Worm (Caenorhabditis elegans) whole organism, L3 larva: ENCODE results near the gene C55C3.73.

Experiments
- R02D3.7 ChIP-seq: fragments of 150-350 bp; optimal IDR thresholded peaks from 2 replicates; lab custom pipeline; 2014; ENCODE audit warnings: missing biosample characterization, missing genetic modification characterization
- ZK546.5 ChIP-seq: sonication (generic microtip); optimal IDR thresholded peaks from 2 replicates; lab custom pipeline; 2017; ENCODE audit warnings: missing biosample characterization, missing genetic modification characterization
- aly-2 ChIP-seq: fragments of 150-350 bp; optimal IDR thresholded peaks from 2 replicates; lab custom pipeline; 2014; ENCODE audit warnings: missing biosample characterization, missing genetic modification characterization
- ama-1 ChIP-seq: fragments of 150-350 bp; optimal IDR thresholded peaks from 2 replicates; lab custom pipeline; 2018
- ceh-16 ChIP-seq: sonication (generic microtip); optimal IDR thresholded peaks from 2 replicates; lab custom pipeline; 2017; ENCODE audit warnings: missing biosample characterization, missing genetic modification characterization
- ceh-28 ChIP-seq: fragments of 150-350 bp; optimal IDR thresholded peaks from 2 replicates; lab custom pipeline; 2014; ENCODE audit warnings: missing biosample characterization, missing genetic modification reagents, missing genetic modification characterization
- ceh-82 ChIP-seq: fragments of 150-350 bp; optimal IDR thresholded peaks from 2 replicates; lab custom pipeline; 2014; ENCODE audit warnings: missing biosample characterization, missing genetic modification characterization
- ceh-9 ChIP-seq: sonication (generic microtip); optimal IDR thresholded peaks from 2 replicates; lab custom pipeline; 2018; ENCODE audit warnings: missing biosample characterization, missing genetic modification characterization
- daf-12 ChIP-seq: fragments of 150-350 bp; optimal IDR thresholded peaks from 2 replicates; lab custom pipeline; 2014; ENCODE audit warnings: missing biosample characterization, missing genetic modification reagents, missing genetic modification characterization
- egl-27 ChIP-seq: sonication (generic microtip); optimal IDR thresholded peaks from 4 replicates; lab custom pipeline; 2017; ENCODE audit warnings: missing biosample characterization, missing genetic modification reagents, missing genetic modification characterization
- egl-5 ChIP-seq: fragments of 150-350 bp; optimal IDR thresholded peaks from 2 replicates; lab custom pipeline; 2017; ENCODE audit warnings: missing biosample characterization, missing genetic modification reagents, missing genetic modification characterization, inconsistent platforms
- elt-1 ChIP-seq: fragments of 150-350 bp; optimal IDR thresholded peaks from 2 replicates; lab custom pipeline; 2014; ENCODE audit warnings: missing biosample characterization, missing genetic modification characterization
- elt-2 ChIP-seq: sonication (generic microtip); optimal IDR thresholded peaks from 2 replicates; lab custom pipeline; 2016; ENCODE audit warnings: missing genetic modification reagents, mild to moderate bottlenecking, missing genetic modification characterization, missing compliant biosample characterization
- elt-3 ChIP-seq, 3 experiments: fragments of 150-350 bp in 1 of 3; sonication (generic microtip) in 2 of 3; optimal IDR thresholded peaks; 2 replicates in 2 of 3; 4 replicates in 1 of 3; lab custom pipeline; 2014 to 2017; ENCODE audit warnings: missing biosample characterization in 3 of 3, missing genetic modification characterization in 3 of 3
- eor-1 ChIP-seq, 2 experiments: fragments of 150-350 bp; optimal IDR thresholded peaks; 2 replicates each; lab custom pipeline; 2014 to 2018; ENCODE audit warnings: missing biosample characterization in 2 of 2, missing genetic modification characterization in 2 of 2
- fkh-10 ChIP-seq: sonication (generic microtip); optimal IDR thresholded peaks from 2 replicates; lab custom pipeline; 2017; ENCODE audit warnings: missing biosample characterization, missing genetic modification reagents, missing genetic modification characterization
- fkh-2 ChIP-seq: fragments of 150-350 bp; optimal IDR thresholded peaks from 2 replicates; lab custom pipeline; 2014; ENCODE audit warnings: missing biosample characterization, missing genetic modification reagents, missing genetic modification characterization
- fos-1 ChIP-seq: fragments of 150-350 bp; optimal IDR thresholded peaks from 2 replicates; lab custom pipeline; 2014; ENCODE audit warnings: missing biosample characterization, missing genetic modification characterization
- hmg-11 ChIP-seq: sonication (generic microtip); optimal IDR thresholded peaks from 2 replicates; lab custom pipeline; 2016; ENCODE audit warnings: missing genetic modification characterization, missing compliant biosample characterization
- jun-1 ChIP-seq: fragments of 150-350 bp; optimal IDR thresholded peaks from 2 replicates; lab custom pipeline; 2014; ENCODE audit warnings: missing biosample characterization, missing genetic modification reagents, missing genetic modification characterization
- lin-15B ChIP-seq: fragments of 150-350 bp; optimal IDR thresholded peaks from 2 replicates; lab custom pipeline; 2014; ENCODE audit warnings: missing biosample characterization, missing genetic modification characterization
- lin-39 ChIP-seq: fragments of 150-350 bp; optimal IDR thresholded peaks from 2 replicates; lab custom pipeline; 2018; ENCODE audit warnings: missing biosample characterization, missing genetic modification reagents, missing genetic modification characterization
- lsy-12 ChIP-seq: sonication (generic microtip); optimal IDR thresholded peaks from 2 replicates; lab custom pipeline; 2016; ENCODE audit warnings: mild to moderate bottlenecking, missing genetic modification characterization, missing compliant biosample characterization
- mdl-1 ChIP-seq: fragments of 150-350 bp; optimal IDR thresholded peaks from 2 replicates; lab custom pipeline; 2014; ENCODE audit warnings: missing biosample characterization, missing genetic modification characterization
- mml-1 ChIP-seq: fragments of 150-350 bp; sonication (generic microtip); optimal IDR thresholded peaks from 3 replicates; lab custom pipeline; 2014; ENCODE audit warnings: missing biosample characterization, missing genetic modification characterization
- nfya-1 ChIP-seq: sonication (generic microtip); optimal IDR thresholded peaks from 2 replicates; lab custom pipeline; 2017; ENCODE audit warnings: missing genetic modification characterization, mild to moderate bottlenecking, missing compliant biosample characterization, antibody characterized with exemption, moderate library complexity; ENCODE audit not compliant: insufficient read depth
- nhr-11 ChIP-seq: fragments of 150-350 bp; optimal IDR thresholded peaks from 2 replicates; lab custom pipeline; 2014; ENCODE audit warnings: missing biosample characterization, missing genetic modification characterization
- nhr-12 ChIP-seq: fragments of 150-350 bp; optimal IDR thresholded peaks from 2 replicates; lab custom pipeline; 2014; ENCODE audit warnings: missing biosample characterization, missing genetic modification characterization
- nhr-23 ChIP-seq: fragments of 150-350 bp; optimal IDR thresholded peaks from 2 replicates; lab custom pipeline; 2014; ENCODE audit warnings: missing biosample characterization, missing genetic modification reagents, missing genetic modification characterization
- nhr-237 ChIP-seq: fragments of 150-350 bp; optimal IDR thresholded peaks from 2 replicates; lab custom pipeline; 2014; ENCODE audit warnings: missing biosample characterization, missing genetic modification characterization
- nhr-25 ChIP-seq: sonication (generic microtip); optimal IDR thresholded peaks from 2 replicates; lab custom pipeline; 2017; ENCODE audit warnings: missing biosample characterization, missing genetic modification characterization
- nhr-28 ChIP-seq: fragments of 150-350 bp; optimal IDR thresholded peaks from 2 replicates; lab custom pipeline; 2014; ENCODE audit warnings: missing biosample characterization, missing genetic modification characterization
- nhr-43 ChIP-seq: sonication (generic microtip); optimal IDR thresholded peaks from 2 replicates; lab custom pipeline; 2016; ENCODE audit warnings: mild to moderate bottlenecking, missing genetic modification characterization, missing compliant biosample characterization; ENCODE audit not compliant: poor library complexity, severe bottlenecking
- nhr-67 ChIP-seq: fragments of 150-350 bp; optimal IDR thresholded peaks from 2 replicates; lab custom pipeline; 2014; ENCODE audit warnings: missing biosample characterization, missing genetic modification characterization
- nhr-76 ChIP-seq: fragments of 150-350 bp; sonication (generic microtip); optimal IDR thresholded peaks from 5 replicates; lab custom pipeline; 2014; ENCODE audit warnings: missing biosample characterization, missing genetic modification characterization
- nhr-77 ChIP-seq: fragments of 150-350 bp; optimal IDR thresholded peaks from 2 replicates; lab custom pipeline; 2014; ENCODE audit warnings: missing biosample characterization, missing genetic modification characterization
- pha-4 ChIP-seq: fragments of 150-350 bp; optimal IDR thresholded peaks from 2 replicates; lab custom pipeline; 2014; ENCODE audit warnings: missing biosample characterization, missing genetic modification reagents, missing genetic modification characterization
- pqm-1 ChIP-seq: fragments of 150-350 bp; optimal IDR thresholded peaks from 2 replicates; lab custom pipeline; 2017; ENCODE audit warnings: missing biosample characterization, missing genetic modification characterization, inconsistent platforms
- sea-2 ChIP-seq: fragments of 150-350 bp; sonication (generic microtip); optimal IDR thresholded peaks from 4 replicates; lab custom pipeline; 2014; ENCODE audit warnings: missing biosample characterization, missing genetic modification reagents, missing genetic modification characterization
- skn-1 ChIP-seq: fragments of 150-350 bp; optimal IDR thresholded peaks from 2 replicates; lab custom pipeline; 2014; ENCODE audit warnings: missing biosample characterization, missing genetic modification characterization
- snpc-4 ChIP-seq: fragments of 150-350 bp; optimal IDR thresholded peaks from 2 replicates; lab custom pipeline; 2014; ENCODE audit warnings: missing biosample characterization, missing genetic modification characterization
- tbx-2 ChIP-seq: sonication (generic microtip); optimal IDR thresholded peaks from 2 replicates; lab custom pipeline; 2016; ENCODE audit warnings: mild to moderate bottlenecking, missing genetic modification characterization, missing compliant biosample characterization
- unc-39 ChIP-seq: sonication (generic microtip); optimal IDR thresholded peaks from 4 replicates; lab custom pipeline; 2017; ENCODE audit warnings: missing biosample characterization, missing genetic modification characterization
- unc-62 ChIP-seq: fragments of 150-350 bp; sonication (generic microtip); optimal IDR thresholded peaks from 4 replicates; lab custom pipeline; 2014; ENCODE audit warnings: missing biosample characterization, missing genetic modification reagents, missing genetic modification characterization
- zag-1 ChIP-seq: fragments of 150-350 bp; optimal IDR thresholded peaks from 2 replicates; lab custom pipeline; 2014; ENCODE audit warnings: missing biosample characterization, missing genetic modification characterization
- ztf-11 ChIP-seq: fragments of 150-350 bp; optimal IDR thresholded peaks from 2 replicates; lab custom pipeline; 2014; ENCODE audit warnings: missing biosample characterization, missing genetic modification characterization
- ztf-4 ChIP-seq: fragments of 150-350 bp; optimal IDR thresholded peaks from 2 replicates; lab custom pipeline; 2014; ENCODE audit warnings: missing biosample characterization, missing genetic modification characterization

The C55C3.73 gene

DNA sequence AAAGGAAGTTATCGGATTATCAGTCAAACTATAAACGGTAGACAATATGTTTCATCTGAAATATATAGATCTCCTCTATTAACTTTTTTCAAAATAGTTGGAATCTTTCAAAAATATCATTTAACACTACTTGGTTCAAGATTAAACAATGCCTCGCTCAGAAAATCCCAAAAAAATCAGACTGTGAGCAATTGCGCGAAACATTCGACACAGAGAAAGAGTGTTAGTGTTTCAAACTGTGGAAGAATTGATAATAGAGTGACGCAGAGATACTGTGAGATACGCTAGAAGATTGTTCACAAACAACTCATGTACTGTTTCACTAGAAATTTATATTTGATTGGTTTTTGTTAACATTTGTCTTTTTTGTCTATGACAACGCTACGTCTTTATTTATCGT, 37.8 kb upstream of the C55C3.73 start, which contains the start of gene chil-11:
chil-11 (plus strand) TSS at position 301 of the 400 bp plus-strand sequence.
- TF ChIP-seq mml-1 (tag; lab: Kevin White, UChicago) (no peak), eor-1 (tag; optimal IDR thresholded peaks at IDR 0.05; lab: Kevin White, UChicago) (no peak), elt-3 (tag; optimal IDR thresholded peaks at IDR 0.05; lab: Kevin White, UChicago) (no peak), unc-39 (tag; lab: Kevin White, UChicago) (no peak), pha-4 (no peak), nhr-76 (tag; lab: Kevin White, UChicago) (no peak), snpc-4 (tag; lab: Kevin White, UChicago) (no peak), lsy-12 (tag; lab: Kevin White, UChicago) (no peak), sea-2 (GFP tag; lab: Kevin White, UChicago) (no peak), fkh-10 (GFP tag; lab: Kevin White, UChicago) (no peak), pqm-1 (tag; lab: Kevin White, UChicago) (no peak), ceh-16 (tag; lab: Kevin White, UChicago) (no peak), fkh-2 (no peak), nhr-12 (no peak), lin-15B (tag; lab: Kevin White, UChicago) (no peak), nhr-77 (tag; lab: Kevin White, UChicago) (no peak), nhr-28 (no peak), ztf-4 (no peak), ceh-28 (no peak)

DNA sequence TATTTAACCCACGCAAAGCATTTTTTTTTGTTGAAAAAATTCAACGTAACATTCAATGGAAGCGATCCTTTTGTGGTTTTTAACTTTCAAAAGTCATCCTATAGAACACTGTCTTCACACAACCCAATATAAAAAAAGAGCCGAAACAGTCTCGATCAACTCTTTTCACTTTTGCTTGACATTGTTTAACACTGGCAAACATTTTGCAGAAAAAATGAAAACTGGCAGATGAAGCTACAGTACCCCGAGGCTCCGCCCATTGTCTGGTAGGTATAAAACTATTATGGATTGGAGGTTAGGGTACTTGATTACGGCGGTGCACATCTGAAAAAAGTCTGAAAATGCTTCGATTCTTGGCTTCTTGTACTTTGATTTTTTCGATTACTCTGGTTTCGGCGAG, 31.5 kb upstream of the C55C3.73 start, which contains the start of gene cpg-18:
cpg-18 (plus strand) TSS at position 301 of the 400 bp plus-strand sequence.
- TF ChIP-seq ZK546.5 (no peak), ceh-16 (tag; lab: Kevin White, UChicago) (no peak), ztf-4 (no peak), mdl-1 (tag; lab: Kevin White, UChicago) (no peak), pha-4 (no peak)

DNA sequence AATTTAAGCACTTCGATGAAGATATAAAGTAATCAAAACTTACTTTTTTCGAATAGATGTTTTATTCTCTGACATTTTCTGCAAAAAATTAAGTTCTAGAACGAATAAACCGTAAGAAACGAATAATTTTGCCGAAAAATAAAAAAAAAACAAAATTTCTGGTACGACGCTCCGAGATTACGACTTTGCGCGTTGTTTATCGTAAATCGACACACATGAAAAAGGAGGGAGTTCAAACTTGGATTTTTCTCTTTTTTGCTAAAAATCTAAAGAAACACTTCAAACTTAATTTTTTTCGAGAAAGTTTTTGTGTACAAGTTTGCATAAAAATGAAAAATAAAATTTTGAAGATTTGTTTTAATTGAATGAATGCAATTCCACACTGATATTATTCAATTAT, 28.3 kb upstream of the C55C3.73 start, which contains the start of gene H35B03.2:
H35B03.2 (minus strand) TSS at position 78 of the 400 bp plus-strand sequence.
- TF ChIP-seq ceh-28 (peak; percentile 2), skn-1 (tag; lab: Kevin White, UChicago) (peak; percentile 71), mdl-1 (tag; lab: Kevin White, UChicago) (no peak), ceh-9 (tag; lab: Kevin White, UChicago) (no peak), elt-2 (tag; lab: Kevin White, UChicago) (peak; percentile 3), mml-1 (tag; lab: Kevin White, UChicago) (no peak), hmg-11 (tag; lab: Kevin White, UChicago) (peak; percentile 23), nhr-23 (tag; lab: Kevin White, UChicago) (no peak), lin-15B (tag; lab: Kevin White, UChicago) (peak; percentile 86), ceh-16 (tag; lab: Kevin White, UChicago) (no peak), R02D3.7 (peak; percentile 98), tbx-2 (no peak), nhr-11 (tag; lab: Kevin White, UChicago) (no peak), ZK546.5 (no peak), fos-1 (tag; lab: Kevin White, UChicago) (no peak), nhr-28 (no peak), zag-1 (tag; lab: Kevin White, UChicago) (no peak), elt-1 (tag; lab: Kevin White, UChicago) (no peak), egl-27 (no peak), nhr-76 (tag; lab: Kevin White, UChicago) (no peak), eor-1 (tag; optimal IDR thresholded peaks at IDR 0.05; lab: Kevin White, UChicago) (no peak), lsy-12 (tag; lab: Kevin White, UChicago) (no peak), aly-2 (tag; lab: Kevin White, UChicago) (no peak), egl-5 (tag; lab: Kevin White, UChicago) (no peak), lin-39 (no peak), nhr-67 (tag; lab: Kevin White, UChicago) (no peak), ztf-4 (no peak), jun-1 (tag; lab: Kevin White, UChicago) (peak; percentile 18), nhr-237 (tag; lab: Kevin White, UChicago) (no peak), unc-62 (GFP tag; lab: Kevin White, UChicago) (no peak), nfya-1 (tag; lab: Kevin White, UChicago) (peak; percentile 83), ztf-11 (tag; lab: Kevin White, UChicago) (no peak), ama-1 (lab: Kevin White, UChicago) (no peak), nhr-12 (no peak), unc-39 (tag; lab: Kevin White, UChicago) (no peak), elt-3 (tag; optimal IDR thresholded peaks at IDR 0.05; lab: Kevin White, UChicago) (no peak), nhr-43 (tag; lab: Kevin White, UChicago) (no peak), daf-12 (tag; lab: Kevin White, UChicago) (no peak), fkh-2 (no peak), nhr-25 (tag; lab: Kevin White, UChicago) (peak; percentile 18), pqm-1 (tag; lab: Kevin White, UChicago) (no peak), ceh-82 (no peak), snpc-4 (tag; lab: Kevin White, UChicago) (peak; percentile 58), fkh-10 (GFP tag; lab: Kevin White, UChicago) (peak; percentile 22), nhr-77 (tag; lab: Kevin White, UChicago) (no peak), pha-4 (peak; percentile 80), sea-2 (GFP tag; lab: Kevin White, UChicago) (no peak)
